Fruit fly (Drosophila melanogaster) whole organism, prepupa: ENCODE data around the gene BBIP1.

ENCODE experiments used
- CG16779 ChIP-seq: fragments of 200-800 bp; sonication (Bioruptor generic); optimal IDR thresholded peaks from 3 replicates; lab custom pipeline; 2017; ENCODE audit warnings: missing biosample characterization, mild to moderate bottlenecking, missing genetic modification characterization
- Hr39 ChIP-seq: fragments of 200-800 bp; sonication (Bioruptor generic); optimal IDR thresholded peaks from 2 replicates; lab custom pipeline; 2016; ENCODE audit warnings: missing biosample characterization, missing genetic modification characterization
- OdsH ChIP-seq: fragments of 200-800 bp; sonication (Bioruptor generic); optimal IDR thresholded peaks from 3 replicates; lab custom pipeline; 2016; ENCODE audit warnings: missing biosample characterization, missing genetic modification characterization
- Sox102F ChIP-seq: fragments of 200-800 bp; sonication (Bioruptor generic); optimal IDR thresholded peaks from 2 replicates; lab custom pipeline; 2016; ENCODE audit warnings: missing biosample characterization, mild to moderate bottlenecking, missing genetic modification characterization
- dac ChIP-seq: fragments of 200-800 bp; sonication (Bioruptor generic); optimal IDR thresholded peaks from 2 replicates; lab custom pipeline; 2017; ENCODE audit warnings: missing biosample characterization, mild to moderate bottlenecking, missing genetic modification characterization
- fd85E ChIP-seq: fragments of 200-800 bp; sonication (Bioruptor generic); optimal IDR thresholded peaks from 3 replicates; lab custom pipeline; 2016; ENCODE audit warnings: missing biosample characterization, missing genetic modification characterization
- lz ChIP-seq: fragments of 200-800 bp; sonication (Bioruptor generic); optimal IDR thresholded peaks from 3 replicates; lab custom pipeline; 2016; ENCODE audit warnings: missing biosample characterization, missing genetic modification characterization
- ss ChIP-seq, 2 experiments: fragments of 200-800 bp; sonication (Bioruptor generic); optimal IDR thresholded peaks; 2 replicates in 1 of 2; 3 replicates in 1 of 2; lab custom pipeline; 2017 to 2018; ENCODE audit warnings: mild to moderate bottlenecking in 2 of 2, missing biosample characterization in 2 of 2, missing genetic modification characterization in 2 of 2, moderate library complexity in 1 of 2
- svp ChIP-seq: fragments of 200-800 bp; sonication (Bioruptor generic); peaks from one replicate; lab custom pipeline; 2016; ENCODE audit warnings: missing biosample characterization, missing genetic modification characterization

dm6 chr3R:9416951-9417350, 12.8 kb downstream of the BBIP1 start:
- TF ChIP-seq Hr39: no peak
- no peak for TF ChIP-seq fd85E (GFP tag; lab: Kevin White, UChicago)
- no peak for TF ChIP-seq svp (GFP tag; lab: Kevin White, UChicago)
- no peak for TF ChIP-seq ss (GFP tag; optimal IDR thresholded peaks at IDR 0.05; lab: Kevin White, UChicago)
- TF ChIP-seq lz (GFP tag; lab: Kevin White, UChicago): no peak
- no peak for TF ChIP-seq dac
- no peak for TF ChIP-seq Sox102F (GFP tag; lab: Kevin White, UChicago)
- no peak for TF ChIP-seq OdsH
- no peak for TF ChIP-seq CG16779 (tag; lab: Kevin White, UChicago)
